Fruit fly (Drosophila melanogaster): ENCODE results near the gene poe.

poe gene

DNA sequence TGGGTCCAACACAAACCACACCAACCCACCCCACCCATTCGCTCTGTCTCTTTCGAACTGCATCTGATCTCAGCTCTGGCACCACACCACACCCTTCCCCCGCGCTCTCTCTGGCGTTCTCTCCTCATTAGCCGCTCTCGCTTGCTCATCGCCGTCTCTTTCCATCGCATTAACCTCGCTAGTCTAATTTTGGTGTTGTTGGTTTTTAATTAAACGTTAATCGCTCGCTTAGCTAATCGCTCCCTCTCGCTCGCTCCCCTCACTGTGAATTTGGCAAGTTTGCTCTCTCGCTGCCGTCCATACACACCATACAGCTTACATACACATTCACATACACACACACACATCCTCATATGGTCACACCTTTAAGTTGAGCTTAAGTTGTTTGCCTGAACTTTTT is 32.7 kb upstream of the poe start (continued):
- TF ChIP-seq Atf6 (GFP tag; IDR thresholded peaks at IDR 0.05) (0 out of 2 replicates have a peak, but pooled peaks have one; percentile 21), kay (GFP tag; optimal IDR thresholded peaks at IDR 0.05) (no peak), CG1024 (GFP tag; IDR thresholded peaks at IDR 0.05) (no peak), Asciz (GFP tag; optimal IDR thresholded peaks at IDR 0.05) (no peak), sna (GFP tag; IDR thresholded peaks at IDR 0.05; ENCODE audit: partially characterized antibody) (no peak), pan (optimal IDR thresholded peaks at IDR 0.05) (no peak), pan (GFP tag; optimal IDR thresholded peaks at IDR 0.05 in 1 of 2, IDR thresholded peaks at IDR 0.05 in 1 of 2) (no peak), CG3163 (GFP tag; optimal IDR thresholded peaks at IDR 0.05) (peak; percentile 15), CG30020 (tag; optimal IDR thresholded peaks at IDR 0.05) (no peak), Hey (tag; optimal IDR thresholded peaks at IDR 0.05) (no peak), CG12769 (tag; optimal IDR thresholded peaks at IDR 0.05) (peak; percentile 40), gcm2 (GFP tag; optimal IDR thresholded peaks at IDR 0.05) (no peak), CG8765 (GFP tag; IDR thresholded peaks at IDR 0.05) (no peak), exex (tag; optimal IDR thresholded peaks at IDR 0.05) (peak; percentile 19), Xbp1 (GFP tag; optimal IDR thresholded peaks at IDR 0.05) (no peak), CG1233 (GFP tag; optimal IDR thresholded peaks at IDR 0.05) (no peak), fru (optimal IDR thresholded peaks at IDR 0.05) (no peak), hb (GFP tag; IDR thresholded peaks at IDR 0.05; ENCODE audit: partially characterized antibody) (no peak), CG5953 (GFP tag; IDR thresholded peaks at IDR 0.05) (no peak), bab2 (GFP tag; optimal IDR thresholded peaks at IDR 0.05) (no peak), Doc2 (GFP tag; IDR thresholded peaks at IDR 0.05) (no peak), CG8924 (tag; optimal IDR thresholded peaks at IDR 0.05) (no peak), CG10543 (GFP tag; optimal IDR thresholded peaks at IDR 0.05) (no peak), slp2 (GFP tag; optimal IDR thresholded peaks at IDR 0.05) (no peak), Rx (GFP tag; IDR thresholded peaks at IDR 0.05) (no peak), CG12942 (GFP tag; optimal IDR thresholded peaks at IDR 0.05) (no peak), Ptx1 (GFP tag; IDR thresholded peaks at IDR 0.05) (no peak), fd64A (GFP tag; optimal IDR thresholded peaks at IDR 0.05) (no peak), Dek (tag; optimal IDR thresholded peaks at IDR 0.05) (no peak), Drgx (GFP tag; IDR thresholded peaks at IDR 0.05) (no peak), CG10321 (GFP tag; IDR thresholded peaks at IDR 0.05) (peak; percentile 75), CG14965 (GFP tag; optimal IDR thresholded peaks at IDR 0.05; ENCODE audit: borderline replicate concordance) (no peak), tll (GFP tag; optimal IDR thresholded peaks at IDR 0.05) (no peak), sens (GFP tag) (peak; percentile 41), Trl (optimal IDR thresholded peaks at IDR 0.05) (peak; percentile 95 to 96), Trl (GFP tag; optimal IDR thresholded peaks at IDR 0.05) (no peak), run (tag; optimal IDR thresholded peaks at IDR 0.05) (no peak), Optix (GFP tag; IDR thresholded peaks at IDR 0.05) (no peak), CG2889 (GFP tag; IDR thresholded peaks at IDR 0.05) (no peak), jigr1 (GFP tag; IDR thresholded peaks at IDR 0.05) (no peak), lola (GFP tag; optimal IDR thresholded peaks at IDR 0.05) (peak in 1 of 3 experiments; percentile 0), CG15479 (GFP tag; optimal IDR thresholded peaks at IDR 0.05) (no peak), Blimp-1 (GFP tag; optimal IDR thresholded peaks at IDR 0.05) (peak; percentile 45), Nf-YC (tag; optimal IDR thresholded peaks at IDR 0.05) (peak; percentile 10), Sin3A (optimal IDR thresholded peaks at IDR 0.05) (no peak), CG14860 (GFP tag; IDR thresholded peaks at IDR 0.05; ENCODE audit: partially characterized antibody) (no peak), abd-A (tag; optimal IDR thresholded peaks at IDR 0.05) (no peak), lmd (GFP tag; IDR thresholded peaks at IDR 0.05) (no peak), shn (GFP tag; optimal IDR thresholded peaks at IDR 0.05) (no peak), CG34376 (GFP tag; optimal IDR thresholded peaks at IDR 0.05) (no peak), CG17568 (GFP tag; optimal IDR thresholded peaks at IDR 0.05) (no peak), CG9437 (GFP tag; optimal IDR thresholded peaks at IDR 0.05) (no peak), CG17829 (tag; optimal IDR thresholded peaks at IDR 0.05) (no peak)
